Fruit fly (Drosophila melanogaster): Measurements from ENCODE around the gene CG32112.

Gene CG32112

DNA sequence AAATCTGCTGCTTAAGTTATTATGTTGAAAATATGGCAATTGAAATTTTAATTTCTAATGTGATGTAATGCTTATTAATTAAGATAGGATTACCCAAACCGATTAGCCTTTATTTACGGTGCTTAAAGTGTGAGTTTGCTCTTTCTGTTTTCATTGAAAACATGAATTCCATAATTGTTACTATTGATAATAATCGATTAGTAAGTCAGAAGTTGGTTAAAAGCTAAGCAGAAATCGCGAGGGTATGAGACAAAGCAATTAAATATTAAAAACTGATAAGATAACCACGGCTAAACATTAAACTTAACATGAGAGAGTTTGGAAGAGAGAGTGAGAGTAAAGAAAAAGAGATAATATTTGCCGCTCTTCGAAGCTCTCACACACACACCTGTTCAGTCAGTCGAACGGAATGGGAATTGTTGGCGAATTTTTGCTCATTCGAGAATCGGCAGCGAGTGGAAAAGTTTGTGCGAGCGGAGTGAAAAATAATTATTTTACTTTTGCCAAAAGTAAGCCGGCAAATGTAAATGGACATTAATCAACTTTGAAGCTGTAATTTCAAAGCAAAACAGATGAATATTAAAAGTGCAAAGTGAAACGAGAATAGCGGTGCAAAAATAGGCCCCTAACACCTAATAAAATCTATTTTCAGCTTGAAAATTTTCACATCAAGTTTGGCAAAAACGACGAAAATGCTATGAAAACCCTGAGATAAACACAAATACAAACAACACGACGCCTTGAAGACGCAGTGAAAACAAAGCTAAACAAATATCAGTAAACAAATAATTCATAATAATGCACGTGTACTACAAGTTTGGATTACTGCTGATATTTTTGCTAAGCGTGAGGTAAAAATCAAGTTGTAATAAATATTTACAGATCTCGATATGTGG, 49.5 kb downstream of the CG32112 start:
- TF ChIP-seq CG8478 (optimal IDR thresholded peaks at IDR 0.05) (no peak), Dll (optimal IDR thresholded peaks at IDR 0.05) (no peak), usp (GFP tag; optimal IDR thresholded peaks at IDR 0.05) (no peak), psq (optimal IDR thresholded peaks at IDR 0.05) (no peak), pan (optimal IDR thresholded peaks at IDR 0.05) (no peak), EcR (GFP tag; optimal IDR thresholded peaks at IDR 0.05) (no peak)

dm6 chr3L:12791679-12792229, 50.2 kb downstream of the CG32112 start:
- TF ChIP-seq CG8478 (optimal IDR thresholded peaks at IDR 0.05) = no peak
- TF ChIP-seq pan (optimal IDR thresholded peaks at IDR 0.05) = no peak
- TF ChIP-seq Dll (optimal IDR thresholded peaks at IDR 0.05) = no peak
- TF ChIP-seq EcR (GFP tag; optimal IDR thresholded peaks at IDR 0.05) = no peak
- TF ChIP-seq psq (optimal IDR thresholded peaks at IDR 0.05) = no peak
- TF ChIP-seq usp (GFP tag; optimal IDR thresholded peaks at IDR 0.05) = no peak

DNA sequence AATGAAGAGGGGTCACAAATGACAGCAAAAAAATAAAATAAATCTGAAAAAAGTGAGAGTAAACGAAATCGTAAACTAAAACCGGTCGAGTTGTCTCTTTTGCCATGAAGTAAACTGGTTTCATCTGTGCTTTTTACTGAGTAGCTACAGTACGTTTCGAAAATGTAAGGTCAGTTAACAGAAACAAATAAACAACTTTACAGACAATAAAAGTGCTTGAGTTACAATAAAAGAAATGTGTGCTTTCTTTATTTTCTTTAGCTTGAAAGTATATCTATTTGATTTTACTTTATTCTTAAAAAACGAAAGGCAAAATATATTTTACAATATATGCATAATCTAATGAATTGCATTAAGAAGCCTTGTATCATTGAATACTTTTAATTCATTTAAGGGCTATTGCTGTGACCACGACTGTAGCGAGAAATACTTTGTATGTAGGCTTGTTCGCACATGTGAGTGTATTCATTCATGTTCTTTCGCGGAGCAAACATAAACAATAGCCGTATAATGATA, 51.5 kb downstream of the CG32112 start:
- TF ChIP-seq EcR (GFP tag; optimal IDR thresholded peaks at IDR 0.05) (no peak), psq (optimal IDR thresholded peaks at IDR 0.05) (no peak), pan (optimal IDR thresholded peaks at IDR 0.05) (no peak), Dll (optimal IDR thresholded peaks at IDR 0.05) (no peak), CG8478 (optimal IDR thresholded peaks at IDR 0.05) (no peak), usp (GFP tag; optimal IDR thresholded peaks at IDR 0.05) (no peak)

DNA sequence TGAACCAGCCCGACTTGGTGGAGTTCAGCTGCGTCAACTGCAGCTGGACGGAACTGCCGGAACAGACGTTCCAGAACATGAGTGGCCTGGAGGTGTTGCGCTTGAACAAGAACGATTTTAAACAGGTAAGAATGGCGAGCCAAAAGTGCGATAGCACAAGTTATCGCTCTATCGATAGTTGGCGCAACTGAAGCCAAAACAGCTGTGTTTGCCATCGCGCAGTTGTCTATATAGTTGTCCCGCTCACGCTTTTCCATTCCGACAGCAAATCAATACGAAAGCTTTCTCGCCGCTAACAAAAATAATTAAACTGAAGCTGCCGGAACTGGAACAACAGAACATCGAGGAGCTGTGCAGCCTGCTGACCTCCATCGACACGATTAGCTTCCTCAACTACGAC, 53.0 kb downstream of the CG32112 start:
- TF ChIP-seq CG8478 (optimal IDR thresholded peaks at IDR 0.05) = peak; percentile 47
- no peak for TF ChIP-seq psq (optimal IDR thresholded peaks at IDR 0.05)
- TF ChIP-seq EcR (GFP tag; optimal IDR thresholded peaks at IDR 0.05) = no peak
- no peak for TF ChIP-seq usp (GFP tag; optimal IDR thresholded peaks at IDR 0.05)
